Worm (Caenorhabditis elegans) whole organism, midembryonic: Measurements from ENCODE around the gene F53C3.11.

Experiments used
- T22C8.4 ChIP-seq: fragments of 200-800 bp; sonication (Bioruptor generic); IDR thresholded peaks from 2 replicates; pipeline ENCODE4 v1.3.6; 2022; ENCODE audit warnings: missing genetic modification characterization, missing compliant biosample characterization
- cog-1 ChIP-seq: sonication (generic microtip); optimal IDR thresholded peaks from 2 replicates; lab custom pipeline; 2016; ENCODE audit warnings: missing genetic modification characterization, missing compliant biosample characterization
- flt-1 ChIP-seq: fragments of 200-800 bp; sonication (Bioruptor generic); IDR thresholded peaks from 2 replicates; pipeline ENCODE4 v1.3.6; 2022; ENCODE audit warnings: missing genetic modification characterization, missing compliant biosample characterization
- med-1 ChIP-seq: sonication (generic microtip); optimal IDR thresholded peaks from 2 replicates; lab custom pipeline; 2017; ENCODE audit warnings: missing genetic modification characterization, mild to moderate bottlenecking, missing compliant biosample characterization, antibody characterized with exemption, missing genetic modification reagents; ENCODE audit not compliant: insufficient read depth
- ref-1 ChIP-seq: fragments of 200-800 bp; sonication (Bioruptor generic); conservative IDR thresholded peaks from 2 replicates; pipeline ENCODE4 v1.3.6; 2022; ENCODE audit warnings: missing genetic modification reagents, missing genetic modification characterization, missing compliant biosample characterization
- tab-1 ChIP-seq: fragments of 200-800 bp; sonication (Bioruptor generic); IDR thresholded peaks from 2 replicates; pipeline ENCODE4 v1.3.6; 2022; ENCODE audit warnings: missing genetic modification characterization, missing compliant biosample characterization
- ztf-23 ChIP-seq: fragments of 200-800 bp; sonication (Bioruptor generic); IDR thresholded peaks from 2 replicates; pipeline ENCODE4 v1.3.6; 2022; ENCODE audit warnings: missing genetic modification reagents, missing genetic modification characterization, missing compliant biosample characterization
- ztf-29 ChIP-seq: fragments of 200-800 bp; sonication (Bioruptor generic); IDR thresholded peaks from 2 replicates; pipeline ENCODE4 v1.3.6; 2022; ENCODE audit warnings: missing genetic modification reagents, missing genetic modification characterization, missing compliant biosample characterization

ce11 chrII:3948507-3948906, 42.0 kb upstream of the F53C3.11 start:
- no peak for TF ChIP-seq cog-1 (tag; lab: Kevin White, UChicago)
- TF ChIP-seq tab-1, result no peak
- no peak for TF ChIP-seq flt-1
- no peak for TF ChIP-seq ztf-23 (GFP tag; lab: Robert Waterston, UW)
- no peak for TF ChIP-seq T22C8.4 (GFP tag; lab: Robert Waterston, UW)
- no peak for TF ChIP-seq med-1 (GFP tag; lab: Kevin White, UChicago)
- no peak for TF ChIP-seq ztf-29 (GFP tag; lab: Robert Waterston, UW)
- no peak for TF ChIP-seq ref-1
